Worm (Caenorhabditis elegans) whole organism, young adult: Measurements from ENCODE around the gene C30G7.3.

Source experiments
- B0336.3 ChIP-seq: fragments of 200-800 bp; sonication (Bioruptor generic); IDR thresholded peaks from 2 replicates; pipeline ENCODE4 v1.3.6; 2022; ENCODE audit warnings: missing genetic modification characterization, missing compliant biosample characterization
- C06A6.2 ChIP-seq: fragments of 200-800 bp; sonication (Bioruptor generic); conservative IDR thresholded peaks from 2 replicates; pipeline ENCODE4 v1.3.6; 2022; ENCODE audit warnings: missing genetic modification characterization, missing compliant biosample characterization
- F33H1.4 ChIP-seq: fragments of 200-800 bp; sonication (Bioruptor generic); IDR thresholded peaks from 2 replicates; pipeline ENCODE4 v1.3.6; 2022; ENCODE audit warnings: missing genetic modification reagents, missing genetic modification characterization, missing compliant biosample characterization
- K11D2.4 ChIP-seq: fragments of 200-800 bp; sonication (Bioruptor generic); IDR thresholded peaks from 2 replicates; pipeline ENCODE4 v1.3.6; 2022; ENCODE audit warnings: missing genetic modification reagents, missing genetic modification characterization, missing compliant biosample characterization
- K12H6.12 ChIP-seq: fragments of 200-800 bp; sonication (Bioruptor generic); optimal IDR thresholded peaks from 2 replicates; lab custom pipeline; 2018; ENCODE audit warnings: mild to moderate bottlenecking, missing genetic modification characterization, missing compliant biosample characterization
- T26A5.8 ChIP-seq: sonication (generic microtip); optimal IDR thresholded peaks from 2 replicates; lab custom pipeline; 2016; ENCODE audit warnings: missing genetic modification characterization, missing compliant biosample characterization
- Y53F4B.3 ChIP-seq: fragments of 200-800 bp; sonication (Bioruptor generic); IDR thresholded peaks from 2 replicates; pipeline ENCODE4 v1.3.6; 2022; ENCODE audit warnings: missing genetic modification reagents, missing genetic modification characterization, missing compliant biosample characterization
- ZK185.1 ChIP-seq: sonication (generic microtip); optimal IDR thresholded peaks from 2 replicates; lab custom pipeline; 2016; ENCODE audit warnings: mild to moderate bottlenecking, missing genetic modification characterization, missing compliant biosample characterization; ENCODE audit not compliant: poor library complexity, severe bottlenecking
- akir-1 ChIP-seq: fragments of 200-800 bp; sonication (Bioruptor generic); optimal IDR thresholded peaks from 2 replicates; lab custom pipeline; 2018; ENCODE audit warnings: mild to moderate bottlenecking, missing genetic modification characterization, moderate library complexity, missing compliant biosample characterization
- aptf-3 ChIP-seq: fragments of 200-800 bp; sonication (Bioruptor generic); IDR thresholded peaks from 2 replicates; pipeline ENCODE4 v1.3.6; 2022; ENCODE audit warnings: missing genetic modification characterization, missing compliant biosample characterization
- athp-1 ChIP-seq: sonication (generic microtip); optimal IDR thresholded peaks from 2 replicates; lab custom pipeline; 2017; ENCODE audit warnings: mild to moderate bottlenecking, missing genetic modification characterization, missing compliant biosample characterization
- attf-6 ChIP-seq: fragments of 200-800 bp; sonication (Bioruptor generic); IDR thresholded peaks from 2 replicates; pipeline ENCODE4 v1.3.6; 2022; ENCODE audit warnings: missing genetic modification reagents, missing genetic modification characterization, missing compliant biosample characterization
- bed-1 ChIP-seq: fragments of 200-800 bp; sonication (Bioruptor generic); IDR thresholded peaks from 2 replicates; pipeline ENCODE4 v1.3.6; 2022; ENCODE audit warnings: missing genetic modification reagents, missing genetic modification characterization, missing compliant biosample characterization
- ccch-3 ChIP-seq: fragments of 200-800 bp; sonication (Bioruptor generic); optimal IDR thresholded peaks from 2 replicates; lab custom pipeline; 2018; ENCODE audit warnings: mild to moderate bottlenecking, missing genetic modification characterization, missing compliant biosample characterization
- cebp-1 ChIP-seq, 2 experiments: fragments of 200-800 bp in 1 of 2; sonication (Bioruptor generic) in 1 of 2; sonication (generic microtip) in 1 of 2; IDR thresholded peaks in 1 of 2; optimal IDR thresholded peaks in 1 of 2; 2 replicates each; pipeline versions ENCODE4 v1.3.6 to Lab custom; 2017 to 2022; ENCODE audit warnings: missing compliant biosample characterization in 2 of 2, missing genetic modification characterization in 2 of 2, mild to moderate bottlenecking in 1 of 2, missing genetic modification reagents in 1 of 2, moderate library complexity in 1 of 2
- ceh-40 ChIP-seq: fragments of 200-800 bp; sonication (Bioruptor generic); IDR thresholded peaks from 2 replicates; pipeline ENCODE4 v1.3.6; 2022; ENCODE audit warnings: missing genetic modification characterization, missing compliant biosample characterization
- die-1 ChIP-seq: sonication (generic microtip); optimal IDR thresholded peaks from 2 replicates; lab custom pipeline; 2016; ENCODE audit warnings: missing genotype, mild to moderate bottlenecking, missing genetic modification characterization, missing compliant biosample characterization
- egrh-3 ChIP-seq: fragments of 200-800 bp; sonication (Bioruptor generic); IDR thresholded peaks from 2 replicates; pipeline ENCODE4 v1.3.6; 2022; ENCODE audit warnings: missing genetic modification reagents, missing genetic modification characterization, missing compliant biosample characterization
- ekl-4 ChIP-seq: fragments of 200-800 bp; sonication (Bioruptor generic); IDR thresholded peaks from 2 replicates; pipeline ENCODE4 v1.3.6; 2022; ENCODE audit warnings: missing genetic modification reagents, missing genetic modification characterization, missing compliant biosample characterization
- fkh-3 ChIP-seq: sonication (generic microtip); optimal IDR thresholded peaks from 2 replicates; lab custom pipeline; 2016; ENCODE audit warnings: mild to moderate bottlenecking, missing genetic modification characterization, missing compliant biosample characterization
- gei-17 ChIP-seq: fragments of 200-800 bp; sonication (Bioruptor generic); optimal IDR thresholded peaks from 2 replicates; lab custom pipeline; 2018; ENCODE audit warnings: mild to moderate bottlenecking, missing genetic modification characterization, missing compliant biosample characterization
- hlh-12 ChIP-seq: sonication (generic microtip); optimal IDR thresholded peaks from 2 replicates; lab custom pipeline; 2016; ENCODE audit warnings: missing genetic modification characterization, missing compliant biosample characterization
- hmg-20 ChIP-seq: fragments of 200-800 bp; sonication (Bioruptor generic); IDR thresholded peaks from 2 replicates; pipeline ENCODE4 v1.3.6; 2022; ENCODE audit warnings: missing genetic modification reagents, missing genetic modification characterization, missing compliant biosample characterization
- mes-4 ChIP-seq: sonication (generic microtip); optimal IDR thresholded peaks from 2 replicates; lab custom pipeline; 2016; ENCODE audit warnings: missing genotype, missing genetic modification characterization, missing compliant biosample characterization
- mxl-1 ChIP-seq: sonication (generic microtip); optimal IDR thresholded peaks from 2 replicates; lab custom pipeline; 2016; ENCODE audit warnings: missing genetic modification characterization, missing compliant biosample characterization
- nfyb-1 ChIP-seq: fragments of 200-800 bp; sonication (Bioruptor generic); IDR thresholded peaks from 2 replicates; pipeline ENCODE4 v1.3.6; 2022; ENCODE audit warnings: missing genetic modification reagents, missing genetic modification characterization, missing compliant biosample characterization
- nhr-80 ChIP-seq: sonication (generic microtip); optimal IDR thresholded peaks from 2 replicates; lab custom pipeline; 2016; ENCODE audit warnings: missing genetic modification characterization, missing compliant biosample characterization
- rcor-1 ChIP-seq: fragments of 200-800 bp; sonication (Bioruptor generic); IDR thresholded peaks from 2 replicates; pipeline ENCODE4 v1.3.6; 2022; ENCODE audit warnings: missing genetic modification reagents, missing genetic modification characterization, missing compliant biosample characterization
- rpc-1 ChIP-seq, 2 experiments: fragments of 150-350 bp in 1 of 2; sonication (generic microtip) in 1 of 2; optimal IDR thresholded peaks; 2 replicates each; lab custom pipeline; 2014 to 2018; ENCODE audit warnings: missing biosample characterization in 1 of 2, missing genetic modification characterization in 1 of 2, missing genetic modification reagents in 1 of 2, missing genotype in 1 of 2
- sea-2 ChIP-seq: fragments of 200-800 bp; sonication (Bioruptor generic); IDR thresholded peaks from 2 replicates; pipeline ENCODE4 v1.3.6; 2022; ENCODE audit warnings: missing genetic modification characterization, missing compliant biosample characterization
- tbp1 ChIP-seq: fragments of 200-800 bp; sonication (Bioruptor generic); optimal IDR thresholded peaks from 2 replicates; lab custom pipeline; 2018; ENCODE audit warnings: mild to moderate bottlenecking, missing genetic modification characterization, missing compliant biosample characterization
- tbx-9 ChIP-seq: sonication (generic microtip); optimal IDR thresholded peaks from 2 replicates; lab custom pipeline; 2016; ENCODE audit warnings: borderline replicate concordance, missing genetic modification characterization, inconsistent platforms, missing compliant biosample characterization
- unc-130 ChIP-seq: sonication (generic microtip); optimal IDR thresholded peaks from 2 replicates; lab custom pipeline; 2016; ENCODE audit warnings: missing genetic modification reagents, missing genetic modification characterization, missing compliant biosample characterization
- ztf-22 ChIP-seq: fragments of 200-800 bp; sonication (Bioruptor generic); optimal IDR thresholded peaks from 2 replicates; lab custom pipeline; 2018; ENCODE audit warnings: mild to moderate bottlenecking, missing genetic modification characterization, moderate library complexity, missing compliant biosample characterization

C30G7.3 gene

ce11 chrV:14943774-14944173, 1.7 kb downstream of the C30G7.3 start:
- no peak for TF ChIP-seq hlh-12 (tag; lab: Kevin White, UChicago)
- TF ChIP-seq T26A5.8 (tag; lab: Kevin White, UChicago): no peak
- no peak for TF ChIP-seq K11D2.4
- TF ChIP-seq attf-6 (GFP tag; lab: Robert Waterston, UW): no peak
- no peak for TF ChIP-seq C06A6.2 (GFP tag; lab: Robert Waterston, UW)
- TF ChIP-seq bed-1 (GFP tag; lab: Robert Waterston, UW): no peak
- no peak for TF ChIP-seq egrh-3 (GFP tag; lab: Robert Waterston, UW)
- TF ChIP-seq tbx-9 (tag; lab: Kevin White, UChicago): no peak
- no peak for TF ChIP-seq ccch-3 (GFP tag; lab: Kevin White, UChicago)
- no peak for TF ChIP-seq sea-2 (GFP tag; lab: Robert Waterston, UW)
- TF ChIP-seq die-1 (tag; lab: Kevin White, UChicago): no peak
- TF ChIP-seq B0336.3: no peak
- TF ChIP-seq ceh-40 (GFP tag; lab: Robert Waterston, UW): no peak
- TF ChIP-seq unc-130 (GFP tag; lab: Kevin White, UChicago): no peak
- TF ChIP-seq akir-1 (GFP tag; lab: Kevin White, UChicago): no peak
- TF ChIP-seq, all 124 proteins: peak for 0

- TF ChIP-seq rcor-1 (GFP tag; lab: Robert Waterston, UW): no peak
These were observed 2.6 kb downstream of the C30G7.3 start for ce11 chrV:14942898-14943297.

ce11 chrV:14936587-14936986, 8.9 kb downstream of the C30G7.3 start, which contains the start of gene C30G7.2:
C30G7.2 (plus strand) TSS chrV:14936887.
- TF ChIP-seq ZK185.1 (no peak), ztf-22 (GFP tag; lab: Kevin White, UChicago) (no peak), aptf-3 (GFP tag; lab: Robert Waterston, UW) (no peak), nhr-80 (no peak), mes-4 (tag; lab: Kevin White, UChicago) (no peak), tbp1 (GFP tag; lab: Kevin White, UChicago) (no peak), hmg-20 (no peak), T26A5.8 (tag; lab: Kevin White, UChicago) (no peak), gei-17 (GFP tag; lab: Kevin White, UChicago) (no peak), athp-1 (tag; lab: Kevin White, UChicago) (no peak)

ce11 chrV:14933450-14934218, 11.9 kb downstream of the C30G7.3 start:
- peak; percentile 43; the same call in 1 of the 2 replicates for TF ChIP-seq egrh-3 (GFP tag; lab: Robert Waterston, UW)
- TF ChIP-seq rpc-1 (optimal IDR thresholded peaks at IDR 0.05; lab: Kevin White, UChicago): no peak
- TF ChIP-seq rpc-1 (tag; optimal IDR thresholded peaks at IDR 0.05; lab: Kevin White, UChicago): no peak
- TF ChIP-seq hmg-20: 0 out of 2 replicates have a peak, but pooled peaks have one; percentile 17
- 0 out of 2 replicates have a peak, but pooled peaks have one; percentile 28 for TF ChIP-seq nfyb-1
- TF ChIP-seq aptf-3 (GFP tag; lab: Robert Waterston, UW): peak; percentile 57; the same call in 1 of the 2 replicates
- TF ChIP-seq F33H1.4: no peak
- TF ChIP-seq, all 124 proteins: peak for 4

- TF ChIP-seq K12H6.12 (tag; lab: Kevin White, UChicago) (peak; percentile 21), cebp-1 (GFP tag; IDR thresholded peaks at IDR 0.05; lab: Robert Waterston, UW) (no peak), cebp-1 (tag; optimal IDR thresholded peaks at IDR 0.05; lab: Kevin White, UChicago) (no peak), fkh-3 (no peak), Y53F4B.3 (GFP tag; lab: Robert Waterston, UW) (no peak), mxl-1 (tag; lab: Kevin White, UChicago) (no peak), T26A5.8 (tag; lab: Kevin White, UChicago) (no peak), ekl-4 (GFP tag; lab: Robert Waterston, UW) (no peak)
These were observed 15.3 kb downstream of the C30G7.3 start for ce11 chrV:14930168-14930567.
